Fruit fly (Drosophila melanogaster): Measurements from ENCODE around the gene Cpr72Ea.

Cpr72Ea gene

DNA sequence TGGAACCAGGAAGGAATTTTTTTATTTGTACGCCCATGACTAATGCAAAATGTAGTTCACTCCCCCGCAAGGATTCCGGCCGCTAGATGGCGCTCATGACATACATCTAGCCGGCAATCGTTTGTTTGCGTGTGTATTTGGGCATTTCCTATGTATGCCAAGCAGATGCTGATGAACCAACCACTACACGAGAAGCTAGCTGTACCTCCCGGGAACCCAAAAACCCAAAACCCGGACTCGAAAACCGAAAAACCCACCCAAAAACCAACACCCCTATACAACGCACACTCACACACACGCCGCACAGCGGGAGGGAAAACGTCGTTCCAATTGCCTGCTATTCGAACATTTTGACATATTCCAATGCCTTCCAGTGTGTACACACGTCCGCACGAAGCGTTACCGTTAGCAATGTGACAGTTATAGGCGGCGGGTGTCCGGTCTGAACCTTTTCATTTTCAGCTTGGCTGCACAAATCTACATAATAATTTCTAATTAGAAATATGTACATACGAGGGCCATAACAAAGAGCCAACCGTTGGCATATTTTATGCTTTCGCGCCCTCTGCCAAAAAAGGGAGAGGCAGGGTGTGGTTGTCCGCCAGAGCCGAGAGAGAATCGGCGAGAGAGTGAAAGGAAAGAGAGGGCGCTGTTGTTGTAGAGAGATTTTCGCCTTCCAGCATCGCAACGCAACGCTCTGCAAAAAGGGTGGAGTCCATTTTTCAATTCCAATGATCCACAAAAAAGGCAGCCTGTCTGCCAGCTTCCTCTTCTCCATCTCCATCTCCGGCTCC, 45.6 kb downstream of the Cpr72Ea start (continued):
- TF ChIP-seq ato (GFP tag; IDR thresholded peaks at IDR 0.05; ENCODE audit: partially characterized antibody), result no peak
- no peak for TF ChIP-seq TFAM (GFP tag; optimal IDR thresholded peaks at IDR 0.05)
- TF ChIP-seq sim (GFP tag; IDR thresholded peaks at IDR 0.05), result no peak
- no peak for TF ChIP-seq CG10267 (tag; optimal IDR thresholded peaks at IDR 0.05)
- TF ChIP-seq CG8765 (GFP tag; IDR thresholded peaks at IDR 0.05), result 0 out of 2 replicates have a peak, but pooled peaks have one; percentile 18
- peak; percentile 36 for TF ChIP-seq sd (tag; optimal IDR thresholded peaks at IDR 0.05)
- no peak for TF ChIP-seq CG15073 (GFP tag; optimal IDR thresholded peaks at IDR 0.05)
- TF ChIP-seq CG17186 (GFP tag; optimal IDR thresholded peaks at IDR 0.05), result no peak
- TF ChIP-seq CG10543 (GFP tag; optimal IDR thresholded peaks at IDR 0.05), result peak; percentile 25
- TF ChIP-seq CG6791 (GFP tag; IDR thresholded peaks at IDR 0.05; ENCODE audit: partially characterized antibody), result peak; percentile 56; the same call in 1 of the 3 replicates
- no peak for TF ChIP-seq CG3995 (GFP tag; optimal IDR thresholded peaks at IDR 0.05)
- no peak for TF ChIP-seq chif (GFP tag; optimal IDR thresholded peaks at IDR 0.05)
- TF ChIP-seq ewg (GFP tag; optimal IDR thresholded peaks at IDR 0.05), result no peak
- no peak for TF ChIP-seq tll (GFP tag; optimal IDR thresholded peaks at IDR 0.05)
- TF ChIP-seq Bdp1 (GFP tag; optimal IDR thresholded peaks at IDR 0.05), result no peak
- no peak for TF ChIP-seq CG6654 (GFP tag; optimal IDR thresholded peaks at IDR 0.05)
- TF ChIP-seq CG10431 (GFP tag; optimal IDR thresholded peaks at IDR 0.05), result no peak
- TF ChIP-seq CG11504 (tag; optimal IDR thresholded peaks at IDR 0.05), result no peak
- TF ChIP-seq CG1647 (GFP tag; optimal IDR thresholded peaks at IDR 0.05), result no peak
- peak; percentile 49 for TF ChIP-seq CG10979 (tag; optimal IDR thresholded peaks at IDR 0.05)
- TF ChIP-seq eve (GFP tag; optimal IDR thresholded peaks at IDR 0.05), result no peak
- no peak for TF ChIP-seq Dbx (GFP tag; IDR thresholded peaks at IDR 0.05)
- TF ChIP-seq zf30C (GFP tag; optimal IDR thresholded peaks at IDR 0.05), result no peak
- TF ChIP-seq Hey (tag; optimal IDR thresholded peaks at IDR 0.05), result peak; percentile 68
- no peak for TF ChIP-seq Oli (tag; optimal IDR thresholded peaks at IDR 0.05)
- TF ChIP-seq CG5245 (GFP tag; optimal IDR thresholded peaks at IDR 0.05), result no peak
- TF ChIP-seq zfh1 (GFP tag; IDR thresholded peaks at IDR 0.05), result no peak
- TF ChIP-seq CG17912 (GFP tag; optimal IDR thresholded peaks at IDR 0.05), result no peak
- TF ChIP-seq otp (GFP tag; IDR thresholded peaks at IDR 0.05), result no peak
- no peak for TF ChIP-seq onecut (GFP tag; IDR thresholded peaks at IDR 0.05)
- TF ChIP-seq CG12219 (GFP tag; optimal IDR thresholded peaks at IDR 0.05), result peak; percentile 1
- TF ChIP-seq CG7963 (GFP tag; IDR thresholded peaks at IDR 0.05; ENCODE audit: partially characterized antibody), result no peak
- no peak for TF ChIP-seq Mad (GFP tag; optimal IDR thresholded peaks at IDR 0.05)
- TF ChIP-seq insv (GFP tag; optimal IDR thresholded peaks at IDR 0.05), result peak in 1 of 2 experiments; percentile 94
- TF ChIP-seq CG42726 (GFP tag; IDR thresholded peaks at IDR 0.05; ENCODE audit: partially characterized antibody), result no peak
- peak; percentile 18 for TF ChIP-seq Ets65A (GFP tag)
- no peak for TF ChIP-seq CG2120 (GFP tag; optimal IDR thresholded peaks at IDR 0.05)
- TF ChIP-seq cg (GFP tag; optimal IDR thresholded peaks at IDR 0.05), result peak; percentile 59
- TF ChIP-seq CHES-1-like (GFP tag; optimal IDR thresholded peaks at IDR 0.05), result no peak
- no peak for TF ChIP-seq CG1024 (GFP tag; IDR thresholded peaks at IDR 0.05)
- TF ChIP-seq crp (GFP tag; optimal IDR thresholded peaks at IDR 0.05), result no peak
- TF ChIP-seq CG6683 (GFP tag; optimal IDR thresholded peaks at IDR 0.05), result no peak
- TF ChIP-seq CG16815 (GFP tag; optimal IDR thresholded peaks at IDR 0.05), result no peak
- TF ChIP-seq Awh (GFP tag; IDR thresholded peaks at IDR 0.05), result no peak
- TF ChIP-seq CG18476 (GFP tag; optimal IDR thresholded peaks at IDR 0.05), result no peak
- no peak for TF ChIP-seq Lim3 (GFP tag; IDR thresholded peaks at IDR 0.05)
- no peak for TF ChIP-seq CG9609 (GFP tag; optimal IDR thresholded peaks at IDR 0.05)
- TF ChIP-seq bigmax (GFP tag; optimal IDR thresholded peaks at IDR 0.05), result no peak
- TF ChIP-seq CG14710 (tag; optimal IDR thresholded peaks at IDR 0.05), result peak; percentile 99
